Worm (Caenorhabditis elegans): ENCODE results near the gene hse-5.

DNA sequence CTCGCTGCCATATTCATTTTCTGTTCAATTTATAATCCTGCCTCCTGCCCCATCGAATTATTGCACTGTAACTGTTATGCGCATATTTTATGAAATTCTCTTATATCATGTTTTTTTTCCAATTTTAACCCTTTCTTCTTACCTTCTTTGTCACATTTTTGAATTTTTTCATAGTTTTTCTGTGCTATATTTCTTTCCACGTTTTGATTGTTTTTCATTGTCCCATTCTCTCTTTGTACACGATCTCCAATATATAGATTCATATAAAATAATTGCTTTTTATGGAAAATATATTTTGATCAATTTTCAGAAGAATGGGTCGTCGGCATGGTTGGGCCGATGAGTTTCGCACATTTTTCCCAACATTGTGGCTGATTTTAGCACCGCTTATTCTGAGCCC is 4.7 kb downstream of the hse-5 start, which contains the start of gene B0285.6:
- TF ChIP-seq unc-62 (GFP tag; optimal IDR thresholded peaks at IDR 0.05) (no peak), unc-39 (tag; optimal IDR thresholded peaks at IDR 0.05) (no peak), unc-120 (tag; optimal IDR thresholded peaks at IDR 0.05; ENCODE audit: poor library complexity, severe bottlenecking) (no peak), lsy-2 (tag; optimal IDR thresholded peaks at IDR 0.05) (no peak), elt-3 (tag; optimal IDR thresholded peaks at IDR 0.05) (no peak), nhr-12 (tag; optimal IDR thresholded peaks at IDR 0.05) (no peak)
